Fruit fly (Drosophila melanogaster) Kc167 (cell line): ENCODE measurements around the gene CG18789.
"Not testable (repeated sequence)": the region's sequence is repeated elsewhere in the genome, so short reads cannot be mapped to it uniquely, and the experiment has no call there.

Experiments
- Myc ChIP-seq: fragments of >200 bp; optimal IDR thresholded peaks from 2 replicates; lab custom pipeline; 2017; ENCODE audit warnings: missing external identifiers
- Sin3A ChIP-seq: fragments of >200 bp; optimal IDR thresholded peaks from 2 replicates; lab custom pipeline; 2018; ENCODE audit warnings: missing external identifiers
- h ChIP-seq: fragments of >200 bp; optimal IDR thresholded peaks from 3 replicates; lab custom pipeline; 2018; ENCODE audit warnings: missing external identifiers
- insv ChIP-seq: fragments of >200 bp; optimal IDR thresholded peaks from 3 replicates; lab custom pipeline; 2018; ENCODE audit warnings: missing external identifiers
- psq ChIP-seq: fragments of >200 bp; optimal IDR thresholded peaks from 2 replicates; lab custom pipeline; 2017; ENCODE audit warnings: missing external identifiers
- ttk ChIP-seq: sonication (Bioruptor generic); optimal IDR thresholded peaks from 2 replicates; lab custom pipeline; 2017; ENCODE audit warnings: missing external identifiers

The CG18789 gene

dm6 chr2L:12007853-12008252 lies 12.6 kb upstream of the CG18789 start, which contains the start of gene Rh5:
Gene Rh5, plus strand, starts transcription at chr2L:12008153.
- TF ChIP-seq h (lab: Kevin White, UChicago) (no peak), Myc (lab: Kevin White, UChicago) (no peak), ttk (lab: Kevin White, UChicago) (no peak), Sin3A (lab: Kevin White, UChicago) (no peak)

- TF ChIP-seq Myc (lab: Kevin White, UChicago) (no peak), insv (lab: Kevin White, UChicago) (no peak), psq (no peak), h (lab: Kevin White, UChicago) (no peak), ttk (lab: Kevin White, UChicago) (no peak), Sin3A (lab: Kevin White, UChicago) (no peak)
These were observed 12.1 kb upstream of the CG18789 start for dm6 chr2L:12007331-12007791.

dm6 chr2L:12006397-12007330 lies 11.4 kb upstream of the CG18789 start:
- no peak for TF ChIP-seq Myc (lab: Kevin White, UChicago)
- no peak for TF ChIP-seq psq
- no peak for TF ChIP-seq insv (lab: Kevin White, UChicago)
- TF ChIP-seq h (lab: Kevin White, UChicago) = no peak
- no peak for TF ChIP-seq Sin3A (lab: Kevin White, UChicago)
- no peak for TF ChIP-seq ttk (lab: Kevin White, UChicago)

dm6 chr2L:12005436-12006396 lies 10.5 kb upstream of the CG18789 start:
- no peak for TF ChIP-seq psq
- no peak for TF ChIP-seq h (lab: Kevin White, UChicago)
- TF ChIP-seq Myc (lab: Kevin White, UChicago) = no peak
- TF ChIP-seq ttk (lab: Kevin White, UChicago) = no peak
- no peak for TF ChIP-seq Sin3A (lab: Kevin White, UChicago)

dm6 chr2L:12004211-12004979 lies 9.2 kb upstream of the CG18789 start:
- TF ChIP-seq insv (lab: Kevin White, UChicago) (no peak), psq (no peak), h (lab: Kevin White, UChicago) (no peak), Sin3A (lab: Kevin White, UChicago) (no peak), Myc (lab: Kevin White, UChicago) (no peak), ttk (lab: Kevin White, UChicago) (no peak)

dm6 chr2L:12003792-12004210 lies 8.6 kb upstream of the CG18789 start:
- TF ChIP-seq Sin3A (lab: Kevin White, UChicago) (no peak), ttk (lab: Kevin White, UChicago) (no peak), Myc (lab: Kevin White, UChicago) (no peak), psq (no peak), h (lab: Kevin White, UChicago) (no peak), insv (lab: Kevin White, UChicago) (no peak)

- TF ChIP-seq ttk (lab: Kevin White, UChicago) (no peak), Myc (lab: Kevin White, UChicago) (no peak)
These were observed 7.9 kb upstream of the CG18789 start for dm6 chr2L:12002922-12003791.

dm6 chr2L:12002051-12002450 lies 6.8 kb upstream of the CG18789 start, which contains the start of gene Hacd1:
Gene Hacd1, minus strand, starts transcription at chr2L:12002266.
- no peak for TF ChIP-seq h (lab: Kevin White, UChicago)
- TF ChIP-seq psq = no peak

- no peak for TF ChIP-seq insv (lab: Kevin White, UChicago)
- no peak for TF ChIP-seq ttk (lab: Kevin White, UChicago)
- TF ChIP-seq psq = no peak
- no peak for TF ChIP-seq h (lab: Kevin White, UChicago)
- no peak for TF ChIP-seq Myc (lab: Kevin White, UChicago)
- TF ChIP-seq Sin3A (lab: Kevin White, UChicago) = no peak
These were observed 5.9 kb upstream of the CG18789 start for dm6 chr2L:12001132-12001531.

- not testable (repeated sequence) for TF ChIP-seq Sin3A (lab: Kevin White, UChicago); psq; insv (lab: Kevin White, UChicago)
These were observed 4.0 kb upstream of the CG18789 start, which contains the start of the genes CG18787 and Nfs1 for dm6 chr2L:11999240-11999704. Gene CG18787, minus strand, starts transcription at chr2L:11999340. Gene Nfs1, plus strand, starts transcription at chr2L:11999654.
